Fruit fly (Drosophila melanogaster): ENCODE data around the gene CtsB.

The CtsB gene

dm6 chrX:13756776-13757312 lies 25.1 kb downstream of the CtsB start, which contains the start of the genes CG32625 and Rtc1 (continued):
- TF ChIP-seq CG10147 (GFP tag; optimal IDR thresholded peaks at IDR 0.05), result peak; percentile 53
- no peak for TF ChIP-seq croc (GFP tag; conservative IDR thresholded peaks at IDR 0.05)
- TF ChIP-seq Rfx (GFP tag; IDR thresholded peaks at IDR 0.05), result peak; percentile 65
- no peak for TF ChIP-seq ssp (GFP tag; IDR thresholded peaks at IDR 0.05)
- TF ChIP-seq unc-4 (GFP tag; IDR thresholded peaks at IDR 0.05; ENCODE audit: partially characterized antibody), result peak; percentile 67
- no peak for TF ChIP-seq CG4707 (GFP tag; optimal IDR thresholded peaks at IDR 0.05)
- no peak for TF ChIP-seq pan (optimal IDR thresholded peaks at IDR 0.05)
- TF ChIP-seq pan (GFP tag; optimal IDR thresholded peaks at IDR 0.05 in 1 of 2, IDR thresholded peaks at IDR 0.05 in 1 of 2), result no peak
- peak; percentile 70 for TF ChIP-seq HLH4C (GFP tag; IDR thresholded peaks at IDR 0.05; ENCODE audit: partially characterized antibody)
- peak; percentile 42; the same call in 2 of the 3 replicates for TF ChIP-seq CG14860 (GFP tag; IDR thresholded peaks at IDR 0.05; ENCODE audit: partially characterized antibody)
- no peak for TF ChIP-seq E2f1 (GFP tag; IDR thresholded peaks at IDR 0.05)
- TF ChIP-seq CG7357 (GFP tag; IDR thresholded peaks at IDR 0.05), result no peak
- TF ChIP-seq CG13123 (GFP tag; optimal IDR thresholded peaks at IDR 0.05), result peak; percentile 21
- peak; percentile 52 for TF ChIP-seq Bgb (GFP tag; IDR thresholded peaks at IDR 0.05; ENCODE audit: partially characterized antibody)
- peak; percentile 61 for TF ChIP-seq E2f2 (GFP tag; IDR thresholded peaks at IDR 0.05)
- TF ChIP-seq NC2α (GFP tag; optimal IDR thresholded peaks at IDR 0.05), result no peak
- no peak for TF ChIP-seq CG10209 (GFP tag; optimal IDR thresholded peaks at IDR 0.05)
- TF ChIP-seq B-H1 (GFP tag; IDR thresholded peaks at IDR 0.05), result no peak
- 0 out of 3 replicates have a peak, but pooled peaks have one; percentile 12 for TF ChIP-seq vnd (GFP tag; IDR thresholded peaks at IDR 0.05; ENCODE audit: partially characterized antibody)
- no peak for TF ChIP-seq CG11695 (GFP tag; IDR thresholded peaks at IDR 0.05)
- TF ChIP-seq Mes4 (GFP tag; optimal IDR thresholded peaks at IDR 0.05), result no peak
- TF ChIP-seq mirr (GFP tag; optimal IDR thresholded peaks at IDR 0.05), result no peak
- no peak for TF ChIP-seq abd-A (tag; optimal IDR thresholded peaks at IDR 0.05)
- no peak for TF ChIP-seq twi (tag; optimal IDR thresholded peaks at IDR 0.05)
- TF ChIP-seq crol (GFP tag; IDR thresholded peaks at IDR 0.05), result no peak
- TF ChIP-seq salm (tag; optimal IDR thresholded peaks at IDR 0.05), result no peak
- no peak for TF ChIP-seq CG11093 (GFP tag; IDR thresholded peaks at IDR 0.05)
- no peak for TF ChIP-seq CG3163 (GFP tag; optimal IDR thresholded peaks at IDR 0.05)
- no peak for TF ChIP-seq lov (optimal IDR thresholded peaks at IDR 0.05)
- TF ChIP-seq lov (GFP tag; IDR thresholded peaks at IDR 0.05), result no peak
- TF ChIP-seq Sox100B (GFP tag; optimal IDR thresholded peaks at IDR 0.05), result peak; percentile 40
- TF ChIP-seq CG10565 (GFP tag; optimal IDR thresholded peaks at IDR 0.05), result no peak
- TF ChIP-seq tgo (GFP tag; IDR thresholded peaks at IDR 0.05), result peak; percentile 37; the same call in 1 of the 3 replicates
- no peak for TF ChIP-seq CG16863 (GFP tag; optimal IDR thresholded peaks at IDR 0.05)
- no peak for TF ChIP-seq cato (GFP tag; optimal IDR thresholded peaks at IDR 0.05; ENCODE audit: borderline replicate concordance)
- peak; percentile 66 for TF ChIP-seq CG10267 (tag; optimal IDR thresholded peaks at IDR 0.05)
- TF ChIP-seq Oli (tag; optimal IDR thresholded peaks at IDR 0.05), result peak; percentile 17
- TF ChIP-seq CG2199 (GFP tag; IDR thresholded peaks at IDR 0.05), result no peak
- no peak for TF ChIP-seq CG7963 (GFP tag; IDR thresholded peaks at IDR 0.05; ENCODE audit: partially characterized antibody)
- TF ChIP-seq CG4730 (GFP tag; IDR thresholded peaks at IDR 0.05), result 0 out of 2 replicates have a peak, but pooled peaks have one; percentile 7
- peak; percentile 19 for TF ChIP-seq bcd (GFP tag; optimal IDR thresholded peaks at IDR 0.05)
- no peak for TF ChIP-seq CG6689 (GFP tag; IDR thresholded peaks at IDR 0.05)
- TF ChIP-seq TFAM (GFP tag; optimal IDR thresholded peaks at IDR 0.05), result no peak
- peak; percentile 52 for TF ChIP-seq Blimp-1 (GFP tag; optimal IDR thresholded peaks at IDR 0.05)
- no peak for TF ChIP-seq lmd (GFP tag; IDR thresholded peaks at IDR 0.05)
- no peak for TF ChIP-seq klu (GFP tag; IDR thresholded peaks at IDR 0.05)
- peak; percentile 61 for TF ChIP-seq CG15696 (tag; optimal IDR thresholded peaks at IDR 0.05)
- no peak for TF ChIP-seq Hr3 (GFP tag; optimal IDR thresholded peaks at IDR 0.05)
- no peak for TF ChIP-seq mam (GFP tag; optimal IDR thresholded peaks at IDR 0.05)
- no peak for TF ChIP-seq sens-2 (GFP tag; IDR thresholded peaks at IDR 0.05)
- 0 out of 2 replicates have a peak, but pooled peaks have one; percentile 16 for TF ChIP-seq inv (GFP tag; IDR thresholded peaks at IDR 0.05; ENCODE audit: partially characterized antibody)
